Fruit fly (Drosophila melanogaster) whole organism, embryonic: ENCODE measurements around the gene CG16717.

Experiments
- CG10267 ChIP-seq: fragments of 200-800 bp; sonication (Bioruptor generic); optimal IDR thresholded peaks from 2 replicates; lab custom pipeline; 2018; ENCODE audit warnings: missing biosample characterization, mild to moderate bottlenecking, missing genetic modification characterization, moderate library complexity
- CG11093 ChIP-seq: fragments of 200-800 bp; sonication (Bioruptor generic); IDR thresholded peaks from 3 replicates; pipeline ENCODE4 v1.3.6; 2022; ENCODE audit warnings: missing biosample characterization, missing genetic modification characterization
- CG11695 ChIP-seq: fragments of 200-800 bp; sonication (Bioruptor generic); IDR thresholded peaks from 3 replicates; pipeline ENCODE4 v1.3.6; 2022; ENCODE audit warnings: missing biosample characterization, missing genetic modification characterization
- CG12104 ChIP-seq: fragments of 200-800 bp; sonication (Bioruptor generic); optimal IDR thresholded peaks from 3 replicates; lab custom pipeline; 2016; ENCODE audit warnings: missing biosample characterization, missing genetic modification characterization
- CG12299 ChIP-seq: fragments of 200-800 bp; sonication (Bioruptor generic); optimal IDR thresholded peaks from 2 replicates; lab custom pipeline; 2018; ENCODE audit warnings: missing biosample characterization, mild to moderate bottlenecking, missing genetic modification characterization
- CG13287 ChIP-seq: fragments of 200-800 bp; sonication (Bioruptor generic); IDR thresholded peaks from 2 replicates; pipeline ENCODE4 v1.3.6; 2022; ENCODE audit warnings: missing biosample characterization, missing genetic modification characterization; ENCODE audit not compliant: partially characterized antibody
- CG15073 ChIP-seq: fragments of 200-800 bp; sonication (Bioruptor generic); optimal IDR thresholded peaks from 2 replicates; lab custom pipeline; 2016; ENCODE audit warnings: missing biosample characterization, missing genetic modification characterization
- CG15269 ChIP-seq: fragments of 200-800 bp; sonication (Bioruptor generic); optimal IDR thresholded peaks from 2 replicates; lab custom pipeline; 2018; ENCODE audit warnings: missing biosample characterization, mild to moderate bottlenecking, missing genetic modification characterization, moderate library complexity
- CG15479 ChIP-seq: fragments of 200-800 bp; sonication (Bioruptor generic); optimal IDR thresholded peaks from 3 replicates; lab custom pipeline; 2019; ENCODE audit warnings: missing biosample characterization, mild to moderate bottlenecking, missing genetic modification characterization, moderate library complexity
- CG17359 ChIP-seq: fragments of 200-800 bp; sonication (Bioruptor generic); optimal IDR thresholded peaks from 3 replicates; lab custom pipeline; 2018; ENCODE audit warnings: missing biosample characterization, mild to moderate bottlenecking, missing genetic modification characterization, moderate library complexity
- CG17361 ChIP-seq: fragments of 200-800 bp; sonication (Bioruptor generic); IDR thresholded peaks from 3 replicates; pipeline ENCODE4 v1.3.6; 2022; ENCODE audit warnings: missing biosample characterization, missing genetic modification characterization
- CG17385 ChIP-seq: fragments of 200-800 bp; sonication (Bioruptor generic); optimal IDR thresholded peaks from 3 replicates; lab custom pipeline; 2018; ENCODE audit warnings: missing biosample characterization, mild to moderate bottlenecking, missing genetic modification characterization
- CG1792 ChIP-seq: fragments of 200-800 bp; sonication (Bioruptor generic); optimal IDR thresholded peaks from 2 replicates; lab custom pipeline; 2016; ENCODE audit warnings: missing biosample characterization, missing genetic modification characterization
- CG18262 ChIP-seq: fragments of 200-800 bp; optimal IDR thresholded peaks from 3 replicates; lab custom pipeline; 2019; ENCODE audit warnings: missing biosample characterization, mild to moderate bottlenecking, missing genetic modification characterization, moderate library complexity
- CG2678 ChIP-seq: fragments of 200-800 bp; sonication (Bioruptor generic); optimal IDR thresholded peaks from 3 replicates; lab custom pipeline; 2019; ENCODE audit warnings: missing biosample characterization, mild to moderate bottlenecking, missing genetic modification characterization, moderate library complexity
- CG31365 ChIP-seq: fragments of 200-800 bp; sonication (Bioruptor generic); optimal IDR thresholded peaks from 2 replicates; lab custom pipeline; 2018; ENCODE audit warnings: missing biosample characterization, mild to moderate bottlenecking, missing genetic modification characterization
- CG6654 ChIP-seq: fragments of 200-800 bp; sonication (Bioruptor generic); optimal IDR thresholded peaks from 2 replicates; lab custom pipeline; 2017; ENCODE audit warnings: missing biosample characterization, mild to moderate bottlenecking, missing genetic modification characterization
- CG9215 ChIP-seq: fragments of 200-800 bp; sonication (Bioruptor generic); IDR thresholded peaks from 2 replicates; pipeline ENCODE4 v1.3.6; 2022; ENCODE audit warnings: missing biosample characterization, missing genetic modification characterization
- CG9876 ChIP-seq: fragments of 200-800 bp; sonication (Bioruptor generic); optimal IDR thresholded peaks from 2 replicates; lab custom pipeline; 2016; ENCODE audit warnings: missing biosample characterization, missing genetic modification characterization
- CG9932 ChIP-seq: fragments of 200-800 bp; sonication (Bioruptor generic); IDR thresholded peaks from 2 replicates; pipeline ENCODE4 v1.3.6; 2022; ENCODE audit warnings: missing biosample characterization, missing genetic modification characterization
- CkIIα-i1 ChIP-seq: fragments of 200-800 bp; sonication (Bioruptor generic); IDR thresholded peaks from 2 replicates; pipeline ENCODE4 v1.3.6; 2022; ENCODE audit warnings: missing biosample characterization, missing genetic modification characterization
- Dbx ChIP-seq: fragments of 200-800 bp; sonication (Bioruptor generic); IDR thresholded peaks from 3 replicates; pipeline ENCODE4 v1.3.6; 2022; ENCODE audit warnings: missing biosample characterization, missing genetic modification characterization
- Deaf1 ChIP-seq: fragments of 200-800 bp; optimal IDR thresholded peaks from 3 replicates; lab custom pipeline; 2019; ENCODE audit warnings: missing biosample characterization, mild to moderate bottlenecking, missing genetic modification characterization, moderate library complexity
- Dip3 ChIP-seq: fragments of 200-800 bp; sonication (Bioruptor generic); optimal IDR thresholded peaks from 3 replicates; lab custom pipeline; 2016; ENCODE audit warnings: missing biosample characterization, missing genetic modification characterization
- Dp ChIP-seq: fragments of 200-800 bp; sonication (Bioruptor generic); optimal IDR thresholded peaks from 2 replicates; lab custom pipeline; 2018; ENCODE audit warnings: missing biosample characterization, mild to moderate bottlenecking, missing genetic modification characterization, moderate library complexity
- Fer2 ChIP-seq: fragments of 200-800 bp; sonication (Bioruptor generic); optimal IDR thresholded peaks from 2 replicates; lab custom pipeline; 2018; ENCODE audit warnings: missing biosample characterization, mild to moderate bottlenecking, missing genetic modification characterization, moderate library complexity
- Hr3 ChIP-seq: fragments of 200-800 bp; sonication (Bioruptor generic); optimal IDR thresholded peaks from 3 replicates; lab custom pipeline; 2016; ENCODE audit warnings: missing biosample characterization, missing genetic modification characterization
- Hr51 ChIP-seq, 2 experiments: fragments of 200-800 bp; sonication (Bioruptor generic); optimal IDR thresholded peaks; 2 replicates in 1 of 2; 3 replicates in 1 of 2; lab custom pipeline; 2016 to 2018; ENCODE audit warnings: missing biosample characterization in 2 of 2, missing genetic modification characterization in 2 of 2, mild to moderate bottlenecking in 1 of 2, moderate library complexity in 1 of 2
- Med ChIP-seq: fragments of 200-800 bp; sonication (Bioruptor generic); peaks from one replicate; lab custom pipeline; 2016; ENCODE audit warnings: missing biosample characterization, missing genetic modification characterization, mild to moderate bottlenecking, inconsistent platforms, moderate library complexity
- Meics ChIP-seq: fragments of 200-800 bp; sonication (Bioruptor generic); optimal IDR thresholded peaks from 2 replicates; lab custom pipeline; 2017; ENCODE audit warnings: missing biosample characterization, mild to moderate bottlenecking, missing genetic modification characterization
- Mes4 ChIP-seq: fragments of 200-800 bp; sonication (Bioruptor generic); optimal IDR thresholded peaks from 2 replicates; lab custom pipeline; 2016; ENCODE audit warnings: missing biosample characterization, missing genetic modification characterization
- Opbp ChIP-seq: fragments of 200-800 bp; sonication (Bioruptor generic); IDR thresholded peaks from 3 replicates; pipeline ENCODE4 v1.3.6; 2022; ENCODE audit warnings: missing biosample characterization, missing genetic modification characterization; ENCODE audit not compliant: partially characterized antibody
- Pdp1 ChIP-seq, 2 experiments: fragments of 200-800 bp; sonication (Bioruptor generic); optimal IDR thresholded peaks; 3 replicates each; lab custom pipeline; 2016; ENCODE audit warnings: missing biosample characterization in 2 of 2, missing genetic modification characterization in 2 of 2, mild to moderate bottlenecking in 1 of 2, moderate library complexity in 1 of 2
- Scr ChIP-seq: fragments of 200-800 bp; sonication (Bioruptor generic); IDR thresholded peaks from 2 replicates; pipeline ENCODE4 v1.3.6; 2022; ENCODE audit warnings: missing biosample characterization, missing genetic modification characterization; ENCODE audit not compliant: partially characterized antibody
- Sox100B ChIP-seq: fragments of 200-800 bp; sonication (Bioruptor generic); optimal IDR thresholded peaks from 3 replicates; lab custom pipeline; 2018; ENCODE audit warnings: missing biosample characterization, mild to moderate bottlenecking, missing genetic modification characterization
- Ssrp ChIP-seq: fragments of 200-800 bp; sonication (Bioruptor generic); optimal IDR thresholded peaks from 2 replicates; lab custom pipeline; 2018; ENCODE audit warnings: missing biosample characterization, mild to moderate bottlenecking, missing genetic modification characterization, moderate library complexity
- TFAM ChIP-seq: fragments of 200-800 bp; sonication (Bioruptor generic); optimal IDR thresholded peaks from 2 replicates; lab custom pipeline; 2017; ENCODE audit warnings: missing biosample characterization, missing genetic modification characterization, inconsistent platforms
- Taf1 ChIP-seq: fragments of 200-800 bp; sonication (Bioruptor generic); IDR thresholded peaks from 2 replicates; pipeline ENCODE4 v1.3.6; 2022; ENCODE audit warnings: missing biosample characterization, missing genetic modification characterization
- Xrp1 ChIP-seq: fragments of 200-800 bp; sonication (Bioruptor generic); IDR thresholded peaks from 2 replicates; pipeline ENCODE4 v1.3.6; 2022; ENCODE audit warnings: missing biosample characterization, missing genetic modification characterization
- YL-1 ChIP-seq: fragments of 200-800 bp; sonication (Bioruptor generic); optimal IDR thresholded peaks from 3 replicates; lab custom pipeline; 2017; ENCODE audit warnings: missing biosample characterization, mild to moderate bottlenecking, missing genetic modification characterization
- bsh ChIP-seq, 2 experiments: fragments of 200-800 bp; sonication (Bioruptor generic); optimal IDR thresholded peaks; 2 replicates each; lab custom pipeline; 2017 to 2018; ENCODE audit warnings: mild to moderate bottlenecking in 2 of 2, missing biosample characterization in 2 of 2, missing genetic modification characterization in 2 of 2, moderate library complexity in 1 of 2
- chif ChIP-seq, 2 experiments: fragments of 200-800 bp; sonication (Bioruptor generic); optimal IDR thresholded peaks; 3 replicates each; lab custom pipeline; 2016; ENCODE audit warnings: missing biosample characterization in 2 of 2, missing genetic modification characterization in 2 of 2
- disco-r ChIP-seq: fragments of 200-800 bp; sonication (Bioruptor generic); optimal IDR thresholded peaks from 2 replicates; lab custom pipeline; 2016; ENCODE audit warnings: missing biosample characterization, missing genetic modification characterization
- hb ChIP-seq: fragments of 200-800 bp; sonication (Bioruptor generic); IDR thresholded peaks from 3 replicates; pipeline ENCODE4 v1.3.6; 2022; ENCODE audit warnings: missing biosample characterization, missing genetic modification characterization; ENCODE audit not compliant: partially characterized antibody
- rib ChIP-seq: fragments of 200-800 bp; sonication (Bioruptor generic); IDR thresholded peaks from 2 replicates; pipeline ENCODE4 v1.3.6; 2022; ENCODE audit warnings: missing biosample characterization, missing genetic modification characterization
- row ChIP-seq: fragments of 200-800 bp; sonication (Bioruptor generic); IDR thresholded peaks from 3 replicates; pipeline ENCODE4 v1.3.6; 2022; ENCODE audit warnings: missing biosample characterization, missing genetic modification characterization
- sd ChIP-seq: fragments of 200-800 bp; sonication (Bioruptor generic); optimal IDR thresholded peaks from 3 replicates; lab custom pipeline; 2018; ENCODE audit warnings: missing biosample characterization, mild to moderate bottlenecking, missing genetic modification characterization, moderate library complexity
- sim ChIP-seq: fragments of 200-800 bp; sonication (Bioruptor generic); IDR thresholded peaks from 2 replicates; pipeline ENCODE4 v1.3.6; 2022; ENCODE audit warnings: missing biosample characterization, missing genetic modification characterization
- tap ChIP-seq: fragments of 200-800 bp; optimal IDR thresholded peaks from 3 replicates; lab custom pipeline; 2019; ENCODE audit warnings: missing biosample characterization, mild to moderate bottlenecking, missing genetic modification characterization, moderate library complexity
- unc-4 ChIP-seq: fragments of 200-800 bp; sonication (Bioruptor generic); IDR thresholded peaks from 2 replicates; pipeline ENCODE4 v1.3.6; 2022; ENCODE audit warnings: missing biosample characterization, missing genetic modification characterization; ENCODE audit not compliant: partially characterized antibody

The CG16717 gene

dm6 chr3L:9695647-9696046, 16.6 kb downstream of the CG16717 start (continued):
- TF ChIP-seq CG1792 (GFP tag; lab: Kevin White, UChicago) (no peak), YL-1 (GFP tag; lab: Kevin White, UChicago) (no peak), CG17359 (tag; lab: Kevin White, UChicago) (peak; percentile 47), unc-4 (no peak), Dbx (GFP tag; lab: Robert Waterston, UW) (no peak), CG11695 (GFP tag; lab: Robert Waterston, UW) (0 out of 3 replicates have a peak, but pooled peaks have one; percentile 33), Med (GFP tag; lab: Kevin White, UChicago) (no peak), Dip3 (GFP tag; lab: Kevin White, UChicago) (no peak), Fer2 (tag; lab: Kevin White, UChicago) (peak; percentile 3), CG9215 (GFP tag; lab: Robert Waterston, UW) (no peak), CG13287 (no peak), hb (GFP tag; lab: Robert Waterston, UW) (no peak), row (GFP tag; lab: Robert Waterston, UW) (peak; percentile 52; the same call in 2 of the 3 replicates), CG12104 (GFP tag; lab: Kevin White, UChicago) (no peak), rib (GFP tag; lab: Robert Waterston, UW) (no peak), TFAM (GFP tag; lab: Kevin White, UChicago) (no peak), sim (GFP tag; lab: Robert Waterston, UW) (no peak), CG9876 (GFP tag; lab: Kevin White, UChicago) (no peak), CG17361 (GFP tag; lab: Robert Waterston, UW) (peak; percentile 70; the same call in 2 of the 3 replicates), Mes4 (GFP tag; lab: Kevin White, UChicago) (no peak), Deaf1 (peak; percentile 11), bsh (GFP tag; optimal IDR thresholded peaks at IDR 0.05; lab: Kevin White, UChicago) (peak in 1 of 2 experiments; percentile 21), Meics (GFP tag; lab: Kevin White, UChicago) (peak; percentile 41), Taf1 (GFP tag; lab: Robert Waterston, UW) (no peak), Dp (GFP tag; lab: Kevin White, UChicago) (no peak), Sox100B (GFP tag; lab: Kevin White, UChicago) (peak; percentile 22), Scr (no peak), CG15073 (GFP tag; lab: Kevin White, UChicago) (no peak), Ssrp (peak; percentile 34), CG17385 (peak; percentile 28), Hr3 (GFP tag; lab: Kevin White, UChicago) (no peak), Hr51 (GFP tag; optimal IDR thresholded peaks at IDR 0.05; lab: Kevin White, UChicago) (peak in 1 of 2 experiments; percentile 75), CG10267 (tag; lab: Kevin White, UChicago) (peak; percentile 13), Opbp (GFP tag; lab: Robert Waterston, UW) (no peak), CG9932 (no peak), Xrp1 (GFP tag; lab: Robert Waterston, UW) (peak; percentile 26; the same call in 1 of the 2 replicates), CG15479 (GFP tag; lab: Kevin White, UChicago) (no peak), CG12299 (tag; lab: Kevin White, UChicago) (no peak), CG11093 (no peak), CG2678 (tag; lab: Kevin White, UChicago) (peak; percentile 74), CG6654 (GFP tag; lab: Kevin White, UChicago) (no peak), CG15269 (peak; percentile 67), CkIIα-i1 (GFP tag; lab: Robert Waterston, UW) (no peak), chif (GFP tag; optimal IDR thresholded peaks at IDR 0.05; lab: Kevin White, UChicago) (no peak), Pdp1 (GFP tag; optimal IDR thresholded peaks at IDR 0.05; lab: Kevin White, UChicago) (peak; percentile 3 to 6), tap (peak; percentile 6), CG18262 (tag; lab: Kevin White, UChicago) (peak; percentile 63), disco-r (GFP tag; lab: Kevin White, UChicago) (no peak), CG31365 (tag; lab: Kevin White, UChicago) (no peak), sd (tag; lab: Kevin White, UChicago) (peak; percentile 5)
